ENCODE assay signal across 2 worm cellular contexts in genomic region chrIII:7387359-7387758, ce11.
TF ChIP-seq lines count a peak whose summit lies in the region.

No protein-coding gene starts in this region.

TF ChIP-seq in whole organism, L2 larva, 48 proteins besides CTCF, POLR2A, EP300 and RAD21 (continued from another document):
- TF ChIP-seq blmp-1 (tag; optimal IDR thresholded peaks at IDR 0.05; lab: Kevin White, UChicago; ENCODE audit: insufficient read depth): no peak
- peak; percentile 62 for TF ChIP-seq crh-2 (tag; optimal IDR thresholded peaks at IDR 0.05; lab: Kevin White, UChicago)
- TF ChIP-seq ceh-82 (tag; optimal IDR thresholded peaks at IDR 0.05; lab: Kevin White, UChicago): no peak

TF ChIP-seq in whole organism, L4 larva, 104 proteins besides CTCF, POLR2A, EP300 and RAD21 (continued from another document):
- TF ChIP-seq lin-15B (tag; optimal IDR thresholded peaks at IDR 0.05; lab: Kevin White, UChicago) (no peak), attf-4 (tag; optimal IDR thresholded peaks at IDR 0.05; lab: Kevin White, UChicago) (no peak), zfp-2 (tag; optimal IDR thresholded peaks at IDR 0.05; lab: Kevin White, UChicago) (no peak), hlh-30 (tag; optimal IDR thresholded peaks at IDR 0.05; lab: Kevin White, UChicago; ENCODE audit: insufficient read depth) (peak; percentile 85), daf-12 (tag; optimal IDR thresholded peaks at IDR 0.05; lab: Kevin White, UChicago) (no peak), hlh-11 (tag; optimal IDR thresholded peaks at IDR 0.05; lab: Kevin White, UChicago) (peak; percentile 66), nhr-6 (tag; optimal IDR thresholded peaks at IDR 0.05; lab: Kevin White, UChicago) (peak; percentile 22), ztf-11 (tag; optimal IDR thresholded peaks at IDR 0.05; lab: Kevin White, UChicago) (no peak), ama-1 (optimal IDR thresholded peaks at IDR 0.05; lab: Kevin White, UChicago) (no peak), lin-1 (GFP tag; IDR thresholded peaks at IDR 0.05; lab: Robert Waterston, UW) (no peak), zip-2 (tag; optimal IDR thresholded peaks at IDR 0.05; lab: Kevin White, UChicago) (no peak), nhr-42 (GFP tag; IDR thresholded peaks at IDR 0.05; lab: Robert Waterston, UW) (no peak), mdl-1 (tag; optimal IDR thresholded peaks at IDR 0.05; lab: Kevin White, UChicago) (peak in 1 of 2 experiments; percentile 71), set-16 (GFP tag; IDR thresholded peaks at IDR 0.05; lab: Robert Waterston, UW) (peak; percentile 60), pha-4 (GFP tag; IDR thresholded peaks at IDR 0.05; lab: Robert Waterston, UW) (peak; percentile 61; the same call in 1 of the 2 replicates), pha-4 (tag; optimal IDR thresholded peaks at IDR 0.05; lab: Kevin White, UChicago) (no peak), hif-1 (tag; optimal IDR thresholded peaks at IDR 0.05; lab: Kevin White, UChicago) (peak in 1 of 2 experiments; percentile 36), jun-1 (tag; optimal IDR thresholded peaks at IDR 0.05; lab: Kevin White, UChicago) (no peak), saeg-2 (GFP tag; IDR thresholded peaks at IDR 0.05; lab: Robert Waterston, UW) (no peak), cey-2 (tag; optimal IDR thresholded peaks at IDR 0.05; lab: Kevin White, UChicago; ENCODE audit: borderline replicate concordance, insufficient read depth) (no peak), dmd-8 (GFP tag; IDR thresholded peaks at IDR 0.05; lab: Robert Waterston, UW) (0 out of 2 replicates have a peak, but pooled peaks have one; percentile 15), gei-8 (GFP tag; optimal IDR thresholded peaks at IDR 0.05; lab: Kevin White, UChicago) (no peak), duxl-1 (tag; optimal IDR thresholded peaks at IDR 0.05; lab: Kevin White, UChicago; ENCODE audit: poor library complexity) (peak; percentile 13), nhr-10 (tag; optimal IDR thresholded peaks at IDR 0.05; lab: Kevin White, UChicago) (no peak), sdz-12 (GFP tag; optimal IDR thresholded peaks at IDR 0.05; lab: Kevin White, UChicago) (no peak), arid-1 (GFP tag; conservative IDR thresholded peaks at IDR 0.05; lab: Robert Waterston, UW) (no peak), ceh-28 (tag; optimal IDR thresholded peaks at IDR 0.05; lab: Kevin White, UChicago) (no peak), F37D6.2 (tag; optimal IDR thresholded peaks at IDR 0.05; lab: Kevin White, UChicago) (no peak), T26A8.4 (GFP tag; IDR thresholded peaks at IDR 0.05; lab: Robert Waterston, UW) (no peak), nhr-28 (tag; optimal IDR thresholded peaks at IDR 0.05; lab: Kevin White, UChicago) (peak; percentile 44), nhr-111 (GFP tag; optimal IDR thresholded peaks at IDR 0.05; lab: Kevin White, UChicago) (no peak), Y75B8A.6 (GFP tag; IDR thresholded peaks at IDR 0.05; lab: Robert Waterston, UW) (no peak), ztf-7 (tag; optimal IDR thresholded peaks at IDR 0.05; lab: Kevin White, UChicago) (no peak), spr-3 (GFP tag; optimal IDR thresholded peaks at IDR 0.05; lab: Kevin White, UChicago) (no peak), skn-1 (tag; optimal IDR thresholded peaks at IDR 0.05; lab: Kevin White, UChicago) (no peak), dmd-6 (GFP tag; IDR thresholded peaks at IDR 0.05; lab: Robert Waterston, UW) (peak; percentile 62), nhr-76 (tag; optimal IDR thresholded peaks at IDR 0.05; lab: Kevin White, UChicago) (no peak), zag-1 (tag; optimal IDR thresholded peaks at IDR 0.05; lab: Kevin White, UChicago) (no peak), ceh-82 (tag; optimal IDR thresholded peaks at IDR 0.05; lab: Kevin White, UChicago) (no peak), madf-9 (GFP tag; conservative IDR thresholded peaks at IDR 0.05; lab: Robert Waterston, UW) (0 out of 2 replicates have a peak, but pooled peaks have one; percentile 9), Y48G9A.11 (GFP tag; IDR thresholded peaks at IDR 0.05; lab: Robert Waterston, UW) (peak; percentile 58; the same call in 1 of the 2 replicates), lin-39 (tag; optimal IDR thresholded peaks at IDR 0.05; lab: Kevin White, UChicago) (no peak), dve-1 (tag; optimal IDR thresholded peaks at IDR 0.05; lab: Kevin White, UChicago; ENCODE audit: insufficient read depth) (peak; percentile 65), ceh-44 (GFP tag; IDR thresholded peaks at IDR 0.05; lab: Robert Waterston, UW) (no peak), F26F4.8 (GFP tag; conservative IDR thresholded peaks at IDR 0.05; lab: Robert Waterston, UW) (no peak), ZK546.5 (tag; optimal IDR thresholded peaks at IDR 0.05; lab: Kevin White, UChicago) (no peak), snpc-4 (tag; optimal IDR thresholded peaks at IDR 0.05; lab: Kevin White, UChicago) (no peak), ceh-32 (tag; optimal IDR thresholded peaks at IDR 0.05; lab: Kevin White, UChicago; ENCODE audit: poor library complexity) (no peak), pqm-1 (tag; optimal IDR thresholded peaks at IDR 0.05; lab: Kevin White, UChicago) (peak; percentile 24), mep-1 (tag; optimal IDR thresholded peaks at IDR 0.05; lab: Kevin White, UChicago) (peak; percentile 74)
